Fruit fly (Drosophila melanogaster): ENCODE measurements around the gene CG43841.
A peak's percentile ranks its signal among the peaks of the same experiment; 100 is the strongest.

CG43841 gene

dm6 chrX:18482537-18482936 lies 43.1 kb downstream of the CG43841 start:
- TF ChIP-seq tio (GFP tag; optimal IDR thresholded peaks at IDR 0.05) (no peak), CG11398 (GFP tag; optimal IDR thresholded peaks at IDR 0.05) (no peak), dati (GFP tag; IDR thresholded peaks at IDR 0.05) (no peak), Hr3 (GFP tag; optimal IDR thresholded peaks at IDR 0.05) (no peak), CG8290 (GFP tag; optimal IDR thresholded peaks at IDR 0.05) (no peak), CG8290 (tag; optimal IDR thresholded peaks at IDR 0.05) (no peak), Antp (GFP tag; optimal IDR thresholded peaks at IDR 0.05) (no peak), CG2889 (GFP tag; IDR thresholded peaks at IDR 0.05) (no peak), nom (GFP tag; optimal IDR thresholded peaks at IDR 0.05) (no peak), CG17385 (GFP tag; optimal IDR thresholded peaks at IDR 0.05) (no peak), Sry-β (GFP tag; optimal IDR thresholded peaks at IDR 0.05) (no peak), Atf-2 (GFP tag; optimal IDR thresholded peaks at IDR 0.05) (no peak), Ravus (GFP tag; IDR thresholded peaks at IDR 0.05) (no peak), Ptx1 (GFP tag; IDR thresholded peaks at IDR 0.05) (no peak), grau (tag; optimal IDR thresholded peaks at IDR 0.05) (no peak)

- TF ChIP-seq row (GFP tag; IDR thresholded peaks at IDR 0.05) = peak; percentile 16; the same call in 1 of the 3 replicates
- 0 out of 2 replicates have a peak, but pooled peaks have one; percentile 22 for TF ChIP-seq CG9932 (GFP tag; IDR thresholded peaks at IDR 0.05)
- peak; percentile 34; the same call in 1 of the 2 replicates for TF ChIP-seq Drgx (GFP tag; IDR thresholded peaks at IDR 0.05)
- TF ChIP-seq CG32532 (GFP tag; IDR thresholded peaks at IDR 0.05) = 0 out of 2 replicates have a peak, but pooled peaks have one; percentile 12
- no peak for TF ChIP-seq CG13624 (GFP tag; optimal IDR thresholded peaks at IDR 0.05)
- no peak for TF ChIP-seq dimm (GFP tag; IDR thresholded peaks at IDR 0.05)
- peak; percentile 9 for TF ChIP-seq lbe (GFP tag; optimal IDR thresholded peaks at IDR 0.05)
- TF ChIP-seq CG16779 (GFP tag; IDR thresholded peaks at IDR 0.05) = no peak
- no peak for TF ChIP-seq CG18619 (GFP tag; optimal IDR thresholded peaks at IDR 0.05)
- 0 out of 2 replicates have a peak, but pooled peaks have one; percentile 17 for TF ChIP-seq vvl (GFP tag; IDR thresholded peaks at IDR 0.05)
- no peak for TF ChIP-seq Tbp (GFP tag; optimal IDR thresholded peaks at IDR 0.05)
- peak; percentile 64 for TF ChIP-seq Deaf1 (tag; optimal IDR thresholded peaks at IDR 0.05)
- no peak for TF ChIP-seq inv (GFP tag; IDR thresholded peaks at IDR 0.05; ENCODE audit: partially characterized antibody)
- peak; percentile 8 for TF ChIP-seq sqz (GFP tag; optimal IDR thresholded peaks at IDR 0.05)
- no peak for TF ChIP-seq cg (GFP tag; optimal IDR thresholded peaks at IDR 0.05)
- TF ChIP-seq CG15514 (GFP tag; optimal IDR thresholded peaks at IDR 0.05) = peak; percentile 85
- no peak for TF ChIP-seq kay (GFP tag; optimal IDR thresholded peaks at IDR 0.05)
- TF ChIP-seq ci (GFP tag; IDR thresholded peaks at IDR 0.05) = no peak
- peak; percentile 18; the same call in 1 of the 2 replicates for TF ChIP-seq CG13287 (GFP tag; IDR thresholded peaks at IDR 0.05; ENCODE audit: partially characterized antibody)
- TF ChIP-seq B-H2 (GFP tag; optimal IDR thresholded peaks at IDR 0.05) = no peak
- TF ChIP-seq CG10543 (GFP tag; optimal IDR thresholded peaks at IDR 0.05) = peak; percentile 64
- peak; percentile 44 for TF ChIP-seq Med (GFP tag)
- TF ChIP-seq bsh (GFP tag; optimal IDR thresholded peaks at IDR 0.05) = peak in 1 of 2 experiments; percentile 25
- TF ChIP-seq CG12769 (tag; optimal IDR thresholded peaks at IDR 0.05) = peak; percentile 15
- TF ChIP-seq Jarid2 (GFP tag; optimal IDR thresholded peaks at IDR 0.05) = peak; percentile 54
- 0 out of 4 replicates have a peak, but pooled peaks have one; percentile 63 for TF ChIP-seq chinmo (GFP tag; IDR thresholded peaks at IDR 0.05; ENCODE audit: partially characterized antibody)
- no peak for TF ChIP-seq fru (optimal IDR thresholded peaks at IDR 0.05)
- peak; percentile 6; the same call in 1 of the 3 replicates for TF ChIP-seq Dbx (GFP tag; IDR thresholded peaks at IDR 0.05)
- no peak for TF ChIP-seq CG10654 (GFP tag; optimal IDR thresholded peaks at IDR 0.05)
- peak; percentile 44 for TF ChIP-seq CG17359 (tag; optimal IDR thresholded peaks at IDR 0.05)
- TF ChIP-seq nom (GFP tag; optimal IDR thresholded peaks at IDR 0.05) = peak; percentile 78
- 0 out of 2 replicates have a peak, but pooled peaks have one; percentile 21 for TF ChIP-seq Awh (GFP tag; IDR thresholded peaks at IDR 0.05)
- peak; percentile 51 for TF ChIP-seq sens (GFP tag)
- TF ChIP-seq sug (tag; optimal IDR thresholded peaks at IDR 0.05) = peak; percentile 76
Measured at dm6 chrX:18483261-18484218, 44.1 kb downstream of the CG43841 start, which contains the start of gene Hayan. Gene Hayan (minus strand): TSS chrX:18483772.

Data from whole organism, embryonic.